Worm (Caenorhabditis elegans): ENCODE data around the gene fbxa-166.

Gene fbxa-166

ce11 chrII:1654917-1655316, 36.1 kb upstream of the fbxa-166 start, which contains the start of gene btb-12:
TSS of gene btb-12 (plus strand) at chrII:1655217.
- TF ChIP-seq ets-4 (GFP tag; optimal IDR thresholded peaks at IDR 0.05) (no peak), repo-1 (tag; optimal IDR thresholded peaks at IDR 0.05) (no peak), somi-1 (GFP tag; optimal IDR thresholded peaks at IDR 0.05) (no peak), ztf-6 (GFP tag; IDR thresholded peaks at IDR 0.05) (no peak), ekl-4 (GFP tag; IDR thresholded peaks at IDR 0.05) (no peak)

- TF ChIP-seq F23B12.7 (tag; optimal IDR thresholded peaks at IDR 0.05; ENCODE audit: insufficient read depth), result no peak
- no peak for TF ChIP-seq lin-40 (tag; optimal IDR thresholded peaks at IDR 0.05)
- no peak for TF ChIP-seq B0261.1 (tag; optimal IDR thresholded peaks at IDR 0.05)
- TF ChIP-seq egl-44 (GFP tag; IDR thresholded peaks at IDR 0.05), result no peak
- TF ChIP-seq madf-10 (tag; optimal IDR thresholded peaks at IDR 0.05), result no peak
- no peak for TF ChIP-seq ztf-22 (GFP tag; optimal IDR thresholded peaks at IDR 0.05)
- no peak for TF ChIP-seq dpl-1 (GFP tag; optimal IDR thresholded peaks at IDR 0.05)
- no peak for TF ChIP-seq snpc-3.4 (tag; optimal IDR thresholded peaks at IDR 0.05)
- TF ChIP-seq attf-6 (GFP tag; IDR thresholded peaks at IDR 0.05), result no peak
- TF ChIP-seq rec-8 (tag; optimal IDR thresholded peaks at IDR 0.05), result no peak
- TF ChIP-seq ceh-79 (tag; optimal IDR thresholded peaks at IDR 0.05), result no peak
- no peak for TF ChIP-seq Y95B8A.8 (GFP tag; IDR thresholded peaks at IDR 0.05)
- no peak for TF ChIP-seq F52B5.7 (tag; optimal IDR thresholded peaks at IDR 0.05)
- TF ChIP-seq sdz-38 (tag; optimal IDR thresholded peaks at IDR 0.05), result no peak
Observed at ce11 chrII:1653397-1653796, 34.5 kb upstream of the fbxa-166 start, which contains the start of gene fbxb-15. TSS of gene fbxb-15 (minus strand) at chrII:1653497.

ce11 chrII:1651804-1652203, 33.0 kb upstream of the fbxa-166 start, which contains the start of gene fbxb-16:
TSS of gene fbxb-16 (minus strand) at chrII:1651904.
- TF ChIP-seq C06A6.2 (GFP tag; conservative IDR thresholded peaks at IDR 0.05) (no peak), snpc-1.1 (tag; optimal IDR thresholded peaks at IDR 0.05; ENCODE audit: insufficient read depth) (no peak), ceh-79 (tag; optimal IDR thresholded peaks at IDR 0.05) (no peak), egl-44 (GFP tag; IDR thresholded peaks at IDR 0.05) (no peak), hlh-12 (tag; optimal IDR thresholded peaks at IDR 0.05) (no peak), chd-7 (tag; optimal IDR thresholded peaks at IDR 0.05) (no peak), B0336.3 (GFP tag; IDR thresholded peaks at IDR 0.05) (no peak)

- no peak for TF ChIP-seq chd-7 (tag; optimal IDR thresholded peaks at IDR 0.05)
- no peak for TF ChIP-seq egl-44 (GFP tag; IDR thresholded peaks at IDR 0.05)
- no peak for TF ChIP-seq hmg-1.2 (GFP tag; IDR thresholded peaks at IDR 0.05)
- no peak for TF ChIP-seq ceh-100 (GFP tag; IDR thresholded peaks at IDR 0.05)
- TF ChIP-seq nfyb-1 (GFP tag; IDR thresholded peaks at IDR 0.05), result no peak
- no peak for TF ChIP-seq ceh-79 (tag; optimal IDR thresholded peaks at IDR 0.05)
- TF ChIP-seq sea-2 (GFP tag; IDR thresholded peaks at IDR 0.05), result no peak
- no peak for TF ChIP-seq cebp-1 (GFP tag; IDR thresholded peaks at IDR 0.05)
- no peak for TF ChIP-seq cebp-1 (tag; optimal IDR thresholded peaks at IDR 0.05)
- no peak for TF ChIP-seq athp-1 (tag; optimal IDR thresholded peaks at IDR 0.05)
- TF ChIP-seq Y53G8AR.9 (GFP tag; conservative IDR thresholded peaks at IDR 0.05), result no peak
- no peak for TF ChIP-seq lin-26 (GFP tag; IDR thresholded peaks at IDR 0.05)
- no peak for TF ChIP-seq repo-1 (tag; optimal IDR thresholded peaks at IDR 0.05)
- no peak for TF ChIP-seq D2030.7 (GFP tag; IDR thresholded peaks at IDR 0.05)
- TF ChIP-seq fkh-3 (tag; optimal IDR thresholded peaks at IDR 0.05), result no peak
- no peak for TF ChIP-seq atf-7 (tag; optimal IDR thresholded peaks at IDR 0.05)
- TF ChIP-seq unc-62 (GFP tag; optimal IDR thresholded peaks at IDR 0.05), result no peak
- no peak for TF ChIP-seq attf-6 (GFP tag; IDR thresholded peaks at IDR 0.05)
- no peak for TF ChIP-seq pbrm-1 (GFP tag; IDR thresholded peaks at IDR 0.05)
- no peak for TF ChIP-seq cebp-2 (GFP tag; IDR thresholded peaks at IDR 0.05)
- no peak for TF ChIP-seq mes-4 (tag; optimal IDR thresholded peaks at IDR 0.05)
Observed at ce11 chrII:1650502-1650901, 31.7 kb upstream of the fbxa-166 start, which contains the start of gene fbxb-20. TSS of gene fbxb-20 (minus strand) at chrII:1650602.
